Worm (Caenorhabditis elegans) whole organism, mixed stage, embryonic: ENCODE measurements around the gene srr-6.

ENCODE experiments used
- blmp-1 ChIP-seq: fragments of 150-350 bp; optimal IDR thresholded peaks from 2 replicates; lab custom pipeline; 2014; ENCODE audit warnings: missing biosample characterization, missing genetic modification characterization
- elt-1 ChIP-seq: sonication (generic microtip); optimal IDR thresholded peaks from 2 replicates; lab custom pipeline; 2017; ENCODE audit warnings: missing genetic modification characterization, mild to moderate bottlenecking, missing compliant biosample characterization, antibody characterized with exemption, moderate library complexity, borderline replicate concordance; ENCODE audit not compliant: insufficient read depth
- elt-3 ChIP-seq: fragments of 150-350 bp; optimal IDR thresholded peaks from 2 replicates; lab custom pipeline; 2014; ENCODE audit warnings: missing biosample characterization, missing genetic modification characterization
- lin-32 ChIP-seq: fragments of 200-800 bp; sonication (Bioruptor generic); optimal IDR thresholded peaks from 2 replicates; lab custom pipeline; 2018; ENCODE audit warnings: mild to moderate bottlenecking, missing genetic modification characterization, missing compliant biosample characterization
- lsy-2 ChIP-seq: fragments of 150-350 bp; optimal IDR thresholded peaks from 2 replicates; lab custom pipeline; 2014; ENCODE audit warnings: missing biosample characterization, missing genetic modification characterization
- mep-1 ChIP-seq: fragments of 150-350 bp; optimal IDR thresholded peaks from 2 replicates; lab custom pipeline; 2017; ENCODE audit warnings: missing biosample characterization, missing genetic modification reagents, missing genetic modification characterization, inconsistent platforms
- nhr-237 ChIP-seq: fragments of 150-350 bp; optimal IDR thresholded peaks from 2 replicates; lab custom pipeline; 2014; ENCODE audit warnings: missing biosample characterization, missing genetic modification characterization
- pha-4 ChIP-seq: fragments of 150-350 bp; optimal IDR thresholded peaks from 2 replicates; lab custom pipeline; 2018; ENCODE audit warnings: missing biosample characterization, missing genetic modification reagents, missing genetic modification characterization
- snpc-4 ChIP-seq: fragments of 150-350 bp; optimal IDR thresholded peaks from 2 replicates; lab custom pipeline; 2014; ENCODE audit warnings: missing biosample characterization, missing genetic modification characterization
- unc-62 ChIP-seq: fragments of 150-350 bp; optimal IDR thresholded peaks from 2 replicates; lab custom pipeline; 2014; ENCODE audit warnings: missing biosample characterization, missing genetic modification reagents, missing genetic modification characterization

- no peak for TF ChIP-seq nhr-237
- no peak for TF ChIP-seq elt-3 (tag; lab: Kevin White, UChicago)
- TF ChIP-seq lsy-2 (tag; lab: Kevin White, UChicago): no peak
- no peak for TF ChIP-seq mep-1 (tag; lab: Kevin White, UChicago)
- TF ChIP-seq snpc-4 (tag; lab: Kevin White, UChicago): no peak
- TF ChIP-seq pha-4 (tag; lab: Kevin White, UChicago): no peak
- TF ChIP-seq elt-1: no peak
- no peak for TF ChIP-seq lin-32 (GFP tag; lab: Kevin White, UChicago)
- no peak for TF ChIP-seq blmp-1 (tag; lab: Kevin White, UChicago)
- TF ChIP-seq unc-62: no peak
Observed at ce11 chrV:5033099-5033498, 20.5 kb downstream of the srr-6 start, which contains the start of gene K11D12.13.
